Fruit fly (Drosophila melanogaster) whole organism, prepupa: ENCODE data around the gene RhoGAP71E.
A peak's percentile ranks its signal among the peaks of the same experiment; 100 is the strongest.

Experiments
- CG10669 ChIP-seq: fragments of 200-800 bp; sonication (Bioruptor generic); optimal IDR thresholded peaks from 3 replicates; lab custom pipeline; 2018; ENCODE audit warnings: missing biosample characterization, mild to moderate bottlenecking, missing genetic modification characterization, moderate library complexity
- CG11294 ChIP-seq: fragments of 200-800 bp; sonication (Bioruptor generic); IDR thresholded peaks from 2 replicates; pipeline ENCODE4 v1.3.6; 2022; ENCODE audit warnings: missing biosample characterization, missing genetic modification characterization
- CG15336 ChIP-seq: fragments of 200-800 bp; sonication (Bioruptor generic); IDR thresholded peaks from 2 replicates; pipeline ENCODE4 v1.3.6; 2022; ENCODE audit warnings: missing biosample characterization, missing genetic modification characterization
- CG1621 ChIP-seq: fragments of 200-800 bp; sonication (Bioruptor generic); optimal IDR thresholded peaks from 3 replicates; lab custom pipeline; 2018; ENCODE audit warnings: missing biosample characterization, mild to moderate bottlenecking, missing genetic modification characterization
- CG16779 ChIP-seq: fragments of 200-800 bp; sonication (Bioruptor generic); optimal IDR thresholded peaks from 3 replicates; lab custom pipeline; 2017; ENCODE audit warnings: missing biosample characterization, mild to moderate bottlenecking, missing genetic modification characterization
- CG31627 ChIP-seq: fragments of 200-800 bp; sonication (Bioruptor generic); optimal IDR thresholded peaks from 3 replicates; lab custom pipeline; 2016; ENCODE audit warnings: missing biosample characterization, missing genetic modification characterization
- CG3919 ChIP-seq: fragments of 200-800 bp; sonication (Bioruptor generic); optimal IDR thresholded peaks from 3 replicates; lab custom pipeline; 2016; ENCODE audit warnings: missing biosample characterization, missing genetic modification characterization
- CG4318 ChIP-seq: fragments of 200-800 bp; sonication (Bioruptor generic); optimal IDR thresholded peaks from 3 replicates; lab custom pipeline; 2017; ENCODE audit warnings: missing biosample characterization, mild to moderate bottlenecking, missing genetic modification characterization
- CG6276 ChIP-seq: fragments of 200-800 bp; sonication (Bioruptor generic); optimal IDR thresholded peaks from 2 replicates; lab custom pipeline; 2017; ENCODE audit warnings: missing biosample characterization, mild to moderate bottlenecking, missing genetic modification characterization
- CG6792 ChIP-seq: fragments of 200-800 bp; sonication (Bioruptor generic); optimal IDR thresholded peaks from 3 replicates; lab custom pipeline; 2016; ENCODE audit warnings: missing biosample characterization, missing genetic modification characterization
- CG6808 ChIP-seq: fragments of 200-800 bp; sonication (Bioruptor generic); optimal IDR thresholded peaks from 3 replicates; lab custom pipeline; 2017; ENCODE audit warnings: missing biosample characterization, missing genetic modification characterization, mild to moderate bottlenecking, moderate library complexity, missing genetic modification reagents
- CG6854 ChIP-seq: fragments of 200-800 bp; sonication (Bioruptor generic); optimal IDR thresholded peaks from 2 replicates; lab custom pipeline; 2017; ENCODE audit warnings: missing biosample characterization, mild to moderate bottlenecking, missing genetic modification characterization
- CG7368 ChIP-seq: fragments of 200-800 bp; sonication (Bioruptor generic); optimal IDR thresholded peaks from 3 replicates; lab custom pipeline; 2016; ENCODE audit warnings: missing biosample characterization, missing genetic modification characterization
- CG8319 ChIP-seq: fragments of 200-800 bp; sonication (Bioruptor generic); optimal IDR thresholded peaks from 3 replicates; lab custom pipeline; 2016; ENCODE audit warnings: missing biosample characterization, missing genetic modification characterization
- CG9139 ChIP-seq: fragments of 200-800 bp; sonication (Bioruptor generic); optimal IDR thresholded peaks from 3 replicates; lab custom pipeline; 2017; ENCODE audit warnings: missing biosample characterization, mild to moderate bottlenecking, missing genetic modification characterization
- Eip75B ChIP-seq: fragments of 200-800 bp; sonication (Bioruptor generic); optimal IDR thresholded peaks from 3 replicates; lab custom pipeline; 2016; ENCODE audit warnings: missing biosample characterization, missing genetic modification characterization
- Eip78C ChIP-seq: fragments of 200-800 bp; sonication (Bioruptor generic); peaks from one replicate; lab custom pipeline; 2016; ENCODE audit warnings: missing biosample characterization, missing genetic modification characterization
- Ets21C ChIP-seq: fragments of 200-800 bp; sonication (Bioruptor generic); optimal IDR thresholded peaks from 3 replicates; lab custom pipeline; 2016; ENCODE audit warnings: missing biosample characterization, missing genetic modification characterization
- Ets96B ChIP-seq: fragments of 200-800 bp; optimal IDR thresholded peaks from 2 replicates; lab custom pipeline; 2019; ENCODE audit warnings: missing biosample characterization, mild to moderate bottlenecking, missing genetic modification characterization, moderate library complexity
- Hr39 ChIP-seq: fragments of 200-800 bp; sonication (Bioruptor generic); optimal IDR thresholded peaks from 2 replicates; lab custom pipeline; 2016; ENCODE audit warnings: missing biosample characterization, missing genetic modification characterization
- Lpt ChIP-seq: fragments of 200-800 bp; sonication (Bioruptor generic); optimal IDR thresholded peaks from 3 replicates; lab custom pipeline; 2016; ENCODE audit warnings: missing biosample characterization, missing genetic modification characterization
- Smox ChIP-seq: fragments of 200-800 bp; sonication (Bioruptor generic); optimal IDR thresholded peaks from 3 replicates; lab custom pipeline; 2016; ENCODE audit warnings: missing biosample characterization, missing genetic modification characterization
- Sox102F ChIP-seq: fragments of 200-800 bp; sonication (Bioruptor generic); optimal IDR thresholded peaks from 2 replicates; lab custom pipeline; 2016; ENCODE audit warnings: missing biosample characterization, mild to moderate bottlenecking, missing genetic modification characterization
- Sox14 ChIP-seq: fragments of 200-800 bp; sonication (Bioruptor generic); optimal IDR thresholded peaks from 3 replicates; lab custom pipeline; 2016; ENCODE audit warnings: missing biosample characterization, missing genetic modification characterization
- Sox15 ChIP-seq: fragments of 200-800 bp; sonication (Bioruptor generic); optimal IDR thresholded peaks from 3 replicates; lab custom pipeline; 2016; ENCODE audit warnings: missing biosample characterization, missing genetic modification characterization
- achi ChIP-seq: fragments of 200-800 bp; sonication (Bioruptor generic); optimal IDR thresholded peaks from 3 replicates; lab custom pipeline; 2016; ENCODE audit warnings: missing biosample characterization, missing genetic modification characterization
- dac ChIP-seq: fragments of 200-800 bp; sonication (Bioruptor generic); optimal IDR thresholded peaks from 2 replicates; lab custom pipeline; 2017; ENCODE audit warnings: missing biosample characterization, mild to moderate bottlenecking, missing genetic modification characterization
- dsx ChIP-seq: fragments of 200-800 bp; optimal IDR thresholded peaks from 3 replicates; lab custom pipeline; 2019; ENCODE audit warnings: missing biosample characterization, mild to moderate bottlenecking, missing genetic modification characterization, moderate library complexity; ENCODE audit not compliant: poor library complexity, severe bottlenecking
- eg ChIP-seq: fragments of 200-800 bp; sonication (Bioruptor generic); IDR thresholded peaks from 3 replicates; pipeline ENCODE4 v1.3.6; 2022; ENCODE audit warnings: missing biosample characterization, missing genetic modification characterization
- esn ChIP-seq: fragments of 200-800 bp; sonication (Bioruptor generic); optimal IDR thresholded peaks from 2 replicates; lab custom pipeline; 2016; ENCODE audit warnings: missing biosample characterization, mild to moderate bottlenecking, missing genetic modification characterization, moderate library complexity
- fd59A ChIP-seq: fragments of 200-800 bp; sonication (Bioruptor generic); optimal IDR thresholded peaks from 2 replicates; lab custom pipeline; 2017; ENCODE audit warnings: missing biosample characterization, mild to moderate bottlenecking, missing genetic modification characterization, missing genetic modification reagents
- fd85E ChIP-seq: fragments of 200-800 bp; sonication (Bioruptor generic); optimal IDR thresholded peaks from 3 replicates; lab custom pipeline; 2016; ENCODE audit warnings: missing biosample characterization, missing genetic modification characterization
- fkh ChIP-seq: fragments of 200-800 bp; sonication (Bioruptor generic); optimal IDR thresholded peaks from 3 replicates; lab custom pipeline; 2017; ENCODE audit warnings: missing biosample characterization, mild to moderate bottlenecking, missing genetic modification characterization, moderate library complexity
- pdm3 ChIP-seq: fragments of 200-800 bp; sonication (Bioruptor generic); optimal IDR thresholded peaks from 3 replicates; lab custom pipeline; 2016; ENCODE audit warnings: missing biosample characterization, missing genetic modification characterization
- salr ChIP-seq, 2 experiments: fragments of 200-800 bp; sonication (Bioruptor generic); optimal IDR thresholded peaks; 3 replicates each; lab custom pipeline; 2016 to 2018; ENCODE audit warnings: missing biosample characterization in 2 of 2, missing genetic modification characterization in 2 of 2, mild to moderate bottlenecking in 1 of 2
- svp ChIP-seq: fragments of 200-800 bp; sonication (Bioruptor generic); peaks from one replicate; lab custom pipeline; 2016; ENCODE audit warnings: missing biosample characterization, missing genetic modification characterization
- vri ChIP-seq: fragments of 200-800 bp; sonication (Bioruptor generic); optimal IDR thresholded peaks from 3 replicates; lab custom pipeline; 2016; ENCODE audit warnings: missing biosample characterization, mild to moderate bottlenecking, missing genetic modification characterization

The RhoGAP71E gene

dm6 chr3L:15619626-15620247 is 31.1 kb downstream of the RhoGAP71E start, which contains the start of gene Phs (continued):
- peak; percentile 59 for TF ChIP-seq CG8319 (GFP tag; lab: Kevin White, UChicago)
- TF ChIP-seq Ets96B = peak; percentile 26
- TF ChIP-seq esn (GFP tag; lab: Kevin White, UChicago) = peak; percentile 82
- TF ChIP-seq fd59A (GFP tag; lab: Kevin White, UChicago) = peak; percentile 32
- TF ChIP-seq fd85E = peak; percentile 65
- peak; percentile 16 for TF ChIP-seq CG9139 (GFP tag; lab: Kevin White, UChicago)
- TF ChIP-seq svp (GFP tag; lab: Kevin White, UChicago) = peak; percentile 85
- TF ChIP-seq CG6854 (GFP tag; lab: Kevin White, UChicago) = peak; percentile 45
- TF ChIP-seq pdm3 (GFP tag; lab: Kevin White, UChicago) = peak; percentile 74
- TF ChIP-seq Sox15 (GFP tag; lab: Kevin White, UChicago) = peak; percentile 51
- TF ChIP-seq Hr39 (GFP tag; lab: Kevin White, UChicago) = peak; percentile 77
- peak; percentile 63 for TF ChIP-seq Ets21C (GFP tag; lab: Kevin White, UChicago)
- TF ChIP-seq Sox102F (GFP tag; lab: Kevin White, UChicago) = peak; percentile 71
- peak; percentile 32; the same call in 1 of the 2 replicates for TF ChIP-seq CG11294
- peak; percentile 90 for TF ChIP-seq CG3919
- peak; percentile 88 for TF ChIP-seq CG31627 (GFP tag; lab: Kevin White, UChicago)
- TF ChIP-seq Eip78C (GFP tag; lab: Kevin White, UChicago) = peak; percentile 85
- TF ChIP-seq Smox = peak; percentile 58
- peak; percentile 41 for TF ChIP-seq CG6808 (GFP tag; lab: Kevin White, UChicago)
- TF ChIP-seq vri (GFP tag; lab: Kevin White, UChicago) = peak; percentile 81
- TF ChIP-seq CG1621 (tag; lab: Kevin White, UChicago) = peak; percentile 31
- TF ChIP-seq salr (GFP tag; optimal IDR thresholded peaks at IDR 0.05; lab: Kevin White, UChicago) = peak; percentile 6 to 51
- peak; percentile 29 for TF ChIP-seq CG16779 (tag; lab: Kevin White, UChicago)
- TF ChIP-seq CG7368 = peak; percentile 69
- TF ChIP-seq CG6276 (GFP tag; lab: Kevin White, UChicago) = no peak
- TF ChIP-seq CG10669 (GFP tag; lab: Kevin White, UChicago) = peak; percentile 65
- TF ChIP-seq dsx = peak; percentile 72
- peak; percentile 41 for TF ChIP-seq dac (GFP tag; lab: Kevin White, UChicago)
- peak; percentile 86 for TF ChIP-seq Sox14 (GFP tag; lab: Kevin White, UChicago)

dm6 chr3L:15624097-15624496 is 35.4 kb downstream of the RhoGAP71E start:
- TF ChIP-seq Lpt (GFP tag; lab: Kevin White, UChicago) (no peak), svp (GFP tag; lab: Kevin White, UChicago) (peak; percentile 13)
- TF ChIP-seq, all 60 proteins: peak for 1

dm6 chr3L:15624944-15625610 is 36.4 kb downstream of the RhoGAP71E start:
- no peak for TF ChIP-seq Smox
- TF ChIP-seq svp (GFP tag; lab: Kevin White, UChicago) = peak; percentile 59
- TF ChIP-seq CG6808 (GFP tag; lab: Kevin White, UChicago) = no peak
- TF ChIP-seq Sox14 (GFP tag; lab: Kevin White, UChicago) = no peak
- no peak for TF ChIP-seq fkh (GFP tag; lab: Kevin White, UChicago)
- peak; percentile 41; the same call in 1 of the 2 replicates for TF ChIP-seq CG15336
- peak; percentile 16; the same call in 1 of the 3 replicates for TF ChIP-seq eg (GFP tag; lab: Robert Waterston, UW)
- TF ChIP-seq Eip78C (GFP tag; lab: Kevin White, UChicago) = no peak
- no peak for TF ChIP-seq CG31627 (GFP tag; lab: Kevin White, UChicago)
- TF ChIP-seq achi (GFP tag; lab: Kevin White, UChicago) = no peak
- TF ChIP-seq CG6792 (GFP tag; lab: Kevin White, UChicago) = no peak
- no peak for TF ChIP-seq CG4318 (GFP tag; lab: Kevin White, UChicago)
- no peak for TF ChIP-seq Eip75B (GFP tag; lab: Kevin White, UChicago)
- TF ChIP-seq fd85E = no peak
